Worm (Caenorhabditis elegans): Measurements from ENCODE around the gene him-3.

- TF ChIP-seq lin-11 (tag; optimal IDR thresholded peaks at IDR 0.05) (no peak), nhr-25 (tag; optimal IDR thresholded peaks at IDR 0.05) (no peak), nhr-12 (tag; optimal IDR thresholded peaks at IDR 0.05) (no peak), lin-39 (tag; optimal IDR thresholded peaks at IDR 0.05) (no peak), ZK546.5 (tag; optimal IDR thresholded peaks at IDR 0.05) (no peak), elt-1 (tag; optimal IDR thresholded peaks at IDR 0.05) (no peak), egl-27 (tag; optimal IDR thresholded peaks at IDR 0.05) (no peak), gmeb-1 (tag; optimal IDR thresholded peaks at IDR 0.05) (no peak), ceh-82 (tag; optimal IDR thresholded peaks at IDR 0.05) (no peak), blmp-1 (tag; optimal IDR thresholded peaks at IDR 0.05; ENCODE audit: insufficient read depth) (no peak), snpc-4 (tag; optimal IDR thresholded peaks at IDR 0.05) (no peak)
These were observed at the start of gene him-3, which contains the start of gene pgl-1 for ce11 chrIV:6977089-6977558.

Measured in whole organism, L2 larva.